Worm (Caenorhabditis elegans) whole organism, L3 larva: ENCODE measurements around the gene ZK228.10.
A peak's percentile ranks its signal among the peaks of the same experiment; 100 is the strongest.

ENCODE experiments used
- ZK546.5 ChIP-seq: sonication (generic microtip); optimal IDR thresholded peaks from 2 replicates; lab custom pipeline; 2017; ENCODE audit warnings: missing biosample characterization, missing genetic modification characterization
- aly-2 ChIP-seq: fragments of 150-350 bp; optimal IDR thresholded peaks from 2 replicates; lab custom pipeline; 2014; ENCODE audit warnings: missing biosample characterization, missing genetic modification characterization
- ama-1 ChIP-seq: fragments of 150-350 bp; optimal IDR thresholded peaks from 2 replicates; lab custom pipeline; 2018
- ceh-16 ChIP-seq: sonication (generic microtip); optimal IDR thresholded peaks from 2 replicates; lab custom pipeline; 2017; ENCODE audit warnings: missing biosample characterization, missing genetic modification characterization
- ceh-82 ChIP-seq: fragments of 150-350 bp; optimal IDR thresholded peaks from 2 replicates; lab custom pipeline; 2014; ENCODE audit warnings: missing biosample characterization, missing genetic modification characterization
- ceh-9 ChIP-seq: sonication (generic microtip); optimal IDR thresholded peaks from 2 replicates; lab custom pipeline; 2018; ENCODE audit warnings: missing biosample characterization, missing genetic modification characterization
- daf-12 ChIP-seq: fragments of 150-350 bp; optimal IDR thresholded peaks from 2 replicates; lab custom pipeline; 2014; ENCODE audit warnings: missing biosample characterization, missing genetic modification reagents, missing genetic modification characterization
- egl-27 ChIP-seq: sonication (generic microtip); optimal IDR thresholded peaks from 4 replicates; lab custom pipeline; 2017; ENCODE audit warnings: missing biosample characterization, missing genetic modification reagents, missing genetic modification characterization
- elt-1 ChIP-seq: fragments of 150-350 bp; optimal IDR thresholded peaks from 2 replicates; lab custom pipeline; 2014; ENCODE audit warnings: missing biosample characterization, missing genetic modification characterization
- elt-2 ChIP-seq: sonication (generic microtip); optimal IDR thresholded peaks from 2 replicates; lab custom pipeline; 2016; ENCODE audit warnings: missing genetic modification reagents, mild to moderate bottlenecking, missing genetic modification characterization, missing compliant biosample characterization
- elt-3 ChIP-seq, 3 experiments: fragments of 150-350 bp in 1 of 3; sonication (generic microtip) in 2 of 3; optimal IDR thresholded peaks; 2 replicates in 2 of 3; 4 replicates in 1 of 3; lab custom pipeline; 2014 to 2017; ENCODE audit warnings: missing biosample characterization in 3 of 3, missing genetic modification characterization in 3 of 3
- fkh-10 ChIP-seq: sonication (generic microtip); optimal IDR thresholded peaks from 2 replicates; lab custom pipeline; 2017; ENCODE audit warnings: missing biosample characterization, missing genetic modification reagents, missing genetic modification characterization
- fkh-2 ChIP-seq: fragments of 150-350 bp; optimal IDR thresholded peaks from 2 replicates; lab custom pipeline; 2014; ENCODE audit warnings: missing biosample characterization, missing genetic modification reagents, missing genetic modification characterization
- fos-1 ChIP-seq: fragments of 150-350 bp; optimal IDR thresholded peaks from 2 replicates; lab custom pipeline; 2014; ENCODE audit warnings: missing biosample characterization, missing genetic modification characterization
- hmg-11 ChIP-seq: sonication (generic microtip); optimal IDR thresholded peaks from 2 replicates; lab custom pipeline; 2016; ENCODE audit warnings: missing genetic modification characterization, missing compliant biosample characterization
- jun-1 ChIP-seq: fragments of 150-350 bp; optimal IDR thresholded peaks from 2 replicates; lab custom pipeline; 2014; ENCODE audit warnings: missing biosample characterization, missing genetic modification reagents, missing genetic modification characterization
- lin-15B ChIP-seq: fragments of 150-350 bp; optimal IDR thresholded peaks from 2 replicates; lab custom pipeline; 2014; ENCODE audit warnings: missing biosample characterization, missing genetic modification characterization
- lin-39 ChIP-seq: fragments of 150-350 bp; optimal IDR thresholded peaks from 2 replicates; lab custom pipeline; 2018; ENCODE audit warnings: missing biosample characterization, missing genetic modification reagents, missing genetic modification characterization
- mdl-1 ChIP-seq: fragments of 150-350 bp; optimal IDR thresholded peaks from 2 replicates; lab custom pipeline; 2014; ENCODE audit warnings: missing biosample characterization, missing genetic modification characterization
- mml-1 ChIP-seq: fragments of 150-350 bp; sonication (generic microtip); optimal IDR thresholded peaks from 3 replicates; lab custom pipeline; 2014; ENCODE audit warnings: missing biosample characterization, missing genetic modification characterization
- nfya-1 ChIP-seq: sonication (generic microtip); optimal IDR thresholded peaks from 2 replicates; lab custom pipeline; 2017; ENCODE audit warnings: missing genetic modification characterization, mild to moderate bottlenecking, missing compliant biosample characterization, antibody characterized with exemption, moderate library complexity; ENCODE audit not compliant: insufficient read depth
- nhr-12 ChIP-seq: fragments of 150-350 bp; optimal IDR thresholded peaks from 2 replicates; lab custom pipeline; 2014; ENCODE audit warnings: missing biosample characterization, missing genetic modification characterization
- nhr-23 ChIP-seq: fragments of 150-350 bp; optimal IDR thresholded peaks from 2 replicates; lab custom pipeline; 2014; ENCODE audit warnings: missing biosample characterization, missing genetic modification reagents, missing genetic modification characterization
- nhr-237 ChIP-seq: fragments of 150-350 bp; optimal IDR thresholded peaks from 2 replicates; lab custom pipeline; 2014; ENCODE audit warnings: missing biosample characterization, missing genetic modification characterization
- nhr-28 ChIP-seq: fragments of 150-350 bp; optimal IDR thresholded peaks from 2 replicates; lab custom pipeline; 2014; ENCODE audit warnings: missing biosample characterization, missing genetic modification characterization
- nhr-77 ChIP-seq: fragments of 150-350 bp; optimal IDR thresholded peaks from 2 replicates; lab custom pipeline; 2014; ENCODE audit warnings: missing biosample characterization, missing genetic modification characterization
- pha-4 ChIP-seq: fragments of 150-350 bp; optimal IDR thresholded peaks from 2 replicates; lab custom pipeline; 2014; ENCODE audit warnings: missing biosample characterization, missing genetic modification reagents, missing genetic modification characterization
- pqm-1 ChIP-seq: fragments of 150-350 bp; optimal IDR thresholded peaks from 2 replicates; lab custom pipeline; 2017; ENCODE audit warnings: missing biosample characterization, missing genetic modification characterization, inconsistent platforms
- sea-2 ChIP-seq: fragments of 150-350 bp; sonication (generic microtip); optimal IDR thresholded peaks from 4 replicates; lab custom pipeline; 2014; ENCODE audit warnings: missing biosample characterization, missing genetic modification reagents, missing genetic modification characterization
- skn-1 ChIP-seq: fragments of 150-350 bp; optimal IDR thresholded peaks from 2 replicates; lab custom pipeline; 2014; ENCODE audit warnings: missing biosample characterization, missing genetic modification characterization
- tbx-2 ChIP-seq: sonication (generic microtip); optimal IDR thresholded peaks from 2 replicates; lab custom pipeline; 2016; ENCODE audit warnings: mild to moderate bottlenecking, missing genetic modification characterization, missing compliant biosample characterization
- unc-62 ChIP-seq: fragments of 150-350 bp; sonication (generic microtip); optimal IDR thresholded peaks from 4 replicates; lab custom pipeline; 2014; ENCODE audit warnings: missing biosample characterization, missing genetic modification reagents, missing genetic modification characterization
- zag-1 ChIP-seq: fragments of 150-350 bp; optimal IDR thresholded peaks from 2 replicates; lab custom pipeline; 2014; ENCODE audit warnings: missing biosample characterization, missing genetic modification characterization
- ztf-11 ChIP-seq: fragments of 150-350 bp; optimal IDR thresholded peaks from 2 replicates; lab custom pipeline; 2014; ENCODE audit warnings: missing biosample characterization, missing genetic modification characterization
- ztf-4 ChIP-seq: fragments of 150-350 bp; optimal IDR thresholded peaks from 2 replicates; lab custom pipeline; 2014; ENCODE audit warnings: missing biosample characterization, missing genetic modification characterization

ZK228.10 gene

ce11 chrV:18456574-18456973 is at the start of gene ZK228.10:
Gene ZK228.10 (plus strand): TSS chrV:18456874.
- no peak for TF ChIP-seq ztf-4 (tag; lab: Kevin White, UChicago)

- TF ChIP-seq pqm-1 (tag; lab: Kevin White, UChicago), result no peak
- no peak for TF ChIP-seq nhr-77 (tag; lab: Kevin White, UChicago)
- no peak for TF ChIP-seq unc-62 (GFP tag; lab: Kevin White, UChicago)
- no peak for TF ChIP-seq aly-2 (tag; lab: Kevin White, UChicago)
- no peak for TF ChIP-seq ceh-16 (tag; lab: Kevin White, UChicago)
- TF ChIP-seq zag-1, result no peak
- no peak for TF ChIP-seq lin-39 (tag; lab: Kevin White, UChicago)
These were observed 46.5 kb upstream of the ZK228.10 start, which contains the start of gene srh-207 for ce11 chrV:18410142-18410541. Gene srh-207 (minus strand): TSS chrV:18410242.

ce11 chrV:18412351-18412750 is 44.3 kb upstream of the ZK228.10 start:
- TF ChIP-seq mml-1 (tag; lab: Kevin White, UChicago) (no peak), tbx-2 (tag; lab: Kevin White, UChicago) (no peak), nfya-1 (no peak), elt-2 (tag; lab: Kevin White, UChicago) (peak; percentile 14)

- TF ChIP-seq sea-2 (GFP tag; lab: Kevin White, UChicago), result no peak
- TF ChIP-seq jun-1 (tag; lab: Kevin White, UChicago), result no peak
- TF ChIP-seq elt-1 (tag; lab: Kevin White, UChicago), result no peak
- TF ChIP-seq ceh-82 (tag; lab: Kevin White, UChicago), result no peak
- peak; percentile 9 for TF ChIP-seq pha-4
- TF ChIP-seq ama-1 (lab: Kevin White, UChicago), result no peak
- TF ChIP-seq nhr-237 (tag; lab: Kevin White, UChicago), result no peak
- no peak for TF ChIP-seq fkh-2
- no peak for TF ChIP-seq daf-12 (tag; lab: Kevin White, UChicago)
These were observed 43.8 kb upstream of the ZK228.10 start, which contains the start of gene ZK262.2 for ce11 chrV:18412887-18413286. Gene ZK262.2 (minus strand): TSS chrV:18412987.

ce11 chrV:18414051-18414450 is 42.6 kb upstream of the ZK228.10 start, which contains the start of gene txt-8:
Gene txt-8 (plus strand): TSS chrV:18414351.
- TF ChIP-seq pha-4, result peak; percentile 1
- TF ChIP-seq ceh-82 (tag; lab: Kevin White, UChicago), result no peak
- no peak for TF ChIP-seq jun-1 (tag; lab: Kevin White, UChicago)

- TF ChIP-seq ceh-82 (tag; lab: Kevin White, UChicago), result no peak
- no peak for TF ChIP-seq ztf-4 (tag; lab: Kevin White, UChicago)
- no peak for TF ChIP-seq nhr-12 (tag; lab: Kevin White, UChicago)
- no peak for TF ChIP-seq pha-4
- no peak for TF ChIP-seq zag-1
- no peak for TF ChIP-seq lin-15B (tag; lab: Kevin White, UChicago)
- no peak for TF ChIP-seq ceh-9 (tag; lab: Kevin White, UChicago)
- no peak for TF ChIP-seq nhr-28 (tag; lab: Kevin White, UChicago)
- TF ChIP-seq nhr-23, result no peak
- TF ChIP-seq ZK546.5, result no peak
- no peak for TF ChIP-seq elt-3 (tag; optimal IDR thresholded peaks at IDR 0.05; lab: Kevin White, UChicago)
- no peak for TF ChIP-seq ama-1 (lab: Kevin White, UChicago)
- no peak for TF ChIP-seq fkh-10
- no peak for TF ChIP-seq fos-1 (tag; lab: Kevin White, UChicago)
These were observed 35.9 kb upstream of the ZK228.10 start, which contains the start of gene srj-26 for ce11 chrV:18420797-18421196. Gene srj-26 (plus strand): TSS chrV:18421097.

ce11 chrV:18424471-18424870 is 32.2 kb upstream of the ZK228.10 start, which contains the start of gene ZK262.4:
Gene ZK262.4 (minus strand): TSS chrV:18424571.
- no peak for TF ChIP-seq elt-2 (tag; lab: Kevin White, UChicago)
- TF ChIP-seq mdl-1, result no peak
- no peak for TF ChIP-seq nhr-28 (tag; lab: Kevin White, UChicago)
- no peak for TF ChIP-seq egl-27 (tag; lab: Kevin White, UChicago)
- TF ChIP-seq ztf-11, result no peak
- TF ChIP-seq jun-1 (tag; lab: Kevin White, UChicago), result no peak
- no peak for TF ChIP-seq skn-1 (tag; lab: Kevin White, UChicago)
- no peak for TF ChIP-seq tbx-2 (tag; lab: Kevin White, UChicago)
- no peak for TF ChIP-seq daf-12 (tag; lab: Kevin White, UChicago)
- TF ChIP-seq hmg-11, result no peak
